Fruit fly (Drosophila melanogaster) whole organism, embryonic: ENCODE measurements around the gene CG1998.

Source experiments
- Asciz ChIP-seq: fragments of 200-800 bp; sonication (Bioruptor generic); optimal IDR thresholded peaks from 2 replicates; lab custom pipeline; 2017; ENCODE audit warnings: missing biosample characterization, mild to moderate bottlenecking, missing genetic modification characterization, missing genetic modification reagents
- BEAF-32 ChIP-seq: fragments of 200-800 bp; sonication (Bioruptor generic); optimal IDR thresholded peaks from 3 replicates; lab custom pipeline; 2017; ENCODE audit warnings: missing biosample characterization, missing genetic modification characterization, mild to moderate bottlenecking, moderate library complexity, missing genetic modification reagents
- CG11085 ChIP-seq: fragments of 200-800 bp; sonication (Bioruptor generic); IDR thresholded peaks from 2 replicates; pipeline ENCODE4 v1.3.6; 2022; ENCODE audit warnings: missing biosample characterization, missing genetic modification characterization
- CG12391 ChIP-seq: fragments of 200-800 bp; sonication (Bioruptor generic); optimal IDR thresholded peaks from 3 replicates; lab custom pipeline; 2018; ENCODE audit warnings: missing biosample characterization, mild to moderate bottlenecking, missing genetic modification characterization, moderate library complexity
- CG12744 ChIP-seq: fragments of 200-800 bp; sonication (Bioruptor generic); optimal IDR thresholded peaks from 2 replicates; lab custom pipeline; 2016; ENCODE audit warnings: missing biosample characterization, missing genetic modification characterization
- CG13296 ChIP-seq: fragments of 200-800 bp; sonication (Bioruptor generic); optimal IDR thresholded peaks from 3 replicates; lab custom pipeline; 2018; ENCODE audit warnings: missing biosample characterization, mild to moderate bottlenecking, missing genetic modification characterization
- CG17186 ChIP-seq: fragments of 200-800 bp; sonication (Bioruptor generic); optimal IDR thresholded peaks from 3 replicates; lab custom pipeline; 2017; ENCODE audit warnings: missing biosample characterization, missing genetic modification reagents, missing genetic modification characterization
- CG2116 ChIP-seq: fragments of 200-800 bp; sonication (Bioruptor generic); optimal IDR thresholded peaks from 3 replicates; lab custom pipeline; 2018; ENCODE audit warnings: missing biosample characterization, mild to moderate bottlenecking, missing genetic modification characterization
- CG2678 ChIP-seq: fragments of 200-800 bp; sonication (Bioruptor generic); optimal IDR thresholded peaks from 3 replicates; lab custom pipeline; 2019; ENCODE audit warnings: missing biosample characterization, mild to moderate bottlenecking, missing genetic modification characterization, moderate library complexity
- CG2712 ChIP-seq: fragments of 200-800 bp; optimal IDR thresholded peaks from 3 replicates; lab custom pipeline; 2019; ENCODE audit warnings: missing biosample characterization, mild to moderate bottlenecking, missing genetic modification characterization, moderate library complexity
- CG3163 ChIP-seq: fragments of 200-800 bp; sonication (Bioruptor generic); optimal IDR thresholded peaks from 3 replicates; lab custom pipeline; 2016; ENCODE audit warnings: missing biosample characterization, missing genetic modification characterization
- CG4282 ChIP-seq: fragments of 200-800 bp; sonication (Bioruptor generic); optimal IDR thresholded peaks from 2 replicates; lab custom pipeline; 2016; ENCODE audit warnings: missing biosample characterization, missing genetic modification characterization
- CG43689 ChIP-seq: fragments of 200-800 bp; sonication (Bioruptor generic); IDR thresholded peaks from 2 replicates; pipeline ENCODE4 v1.3.6; 2022; ENCODE audit warnings: missing biosample characterization, missing genetic modification characterization
- CG5245 ChIP-seq: fragments of 200-800 bp; sonication (Bioruptor generic); optimal IDR thresholded peaks from 3 replicates; lab custom pipeline; 2016; ENCODE audit warnings: missing biosample characterization, missing genetic modification characterization
- CoRest ChIP-seq: fragments of 200-800 bp; sonication (Bioruptor generic); optimal IDR thresholded peaks from 3 replicates; lab custom pipeline; 2018; ENCODE audit warnings: missing biosample characterization, mild to moderate bottlenecking, missing genetic modification characterization, moderate library complexity
- Dad ChIP-seq: fragments of 200-800 bp; sonication (Bioruptor generic); optimal IDR thresholded peaks from 3 replicates; lab custom pipeline; 2016; ENCODE audit warnings: missing biosample characterization, missing genetic modification characterization
- Dbx ChIP-seq: fragments of 200-800 bp; sonication (Bioruptor generic); IDR thresholded peaks from 3 replicates; pipeline ENCODE4 v1.3.6; 2022; ENCODE audit warnings: missing biosample characterization, missing genetic modification characterization
- Eip74EF ChIP-seq, 2 experiments: fragments of 200-800 bp in 1 of 2; fragments of >200 bp in 1 of 2; sonication (Bioruptor generic) in 1 of 2; optimal IDR thresholded peaks; 2 replicates each; lab custom pipeline; 2017 to 2019; ENCODE audit warnings: missing biosample characterization in 2 of 2, missing genetic modification characterization in 2 of 2, mild to moderate bottlenecking in 1 of 2, moderate library complexity in 1 of 2
- Fer1 ChIP-seq: fragments of 200-800 bp; sonication (Bioruptor generic); optimal IDR thresholded peaks from 2 replicates; lab custom pipeline; 2017; ENCODE audit warnings: missing biosample characterization, mild to moderate bottlenecking, missing genetic modification characterization
- Fer2 ChIP-seq: fragments of 200-800 bp; sonication (Bioruptor generic); optimal IDR thresholded peaks from 2 replicates; lab custom pipeline; 2018; ENCODE audit warnings: missing biosample characterization, mild to moderate bottlenecking, missing genetic modification characterization, moderate library complexity
- Hey ChIP-seq: fragments of 200-800 bp; sonication (Bioruptor generic); optimal IDR thresholded peaks from 3 replicates; lab custom pipeline; 2018; ENCODE audit warnings: missing biosample characterization, mild to moderate bottlenecking, missing genetic modification characterization
- Hr39 ChIP-seq: fragments of >200 bp; optimal IDR thresholded peaks from 2 replicates; lab custom pipeline; 2017
- NC2β ChIP-seq: fragments of 200-800 bp; sonication (Bioruptor generic); optimal IDR thresholded peaks from 2 replicates; lab custom pipeline; 2016; ENCODE audit warnings: missing biosample characterization, missing genetic modification characterization
- NK7.1 ChIP-seq: fragments of 200-800 bp; sonication (Bioruptor generic); optimal IDR thresholded peaks from 3 replicates; lab custom pipeline; 2016; ENCODE audit warnings: missing biosample characterization, missing genetic modification characterization
- Oaz ChIP-seq: fragments of 200-800 bp; sonication (Bioruptor generic); IDR thresholded peaks from 2 replicates; pipeline ENCODE4 v1.3.6; 2022; ENCODE audit warnings: missing biosample characterization, missing genetic modification characterization
- Scr ChIP-seq: fragments of 200-800 bp; sonication (Bioruptor generic); IDR thresholded peaks from 2 replicates; pipeline ENCODE4 v1.3.6; 2022; ENCODE audit warnings: missing biosample characterization, missing genetic modification characterization; ENCODE audit not compliant: partially characterized antibody
- Sry-δ ChIP-seq: fragments of 200-800 bp; sonication (Bioruptor generic); optimal IDR thresholded peaks from 2 replicates; lab custom pipeline; 2016; ENCODE audit warnings: missing biosample characterization, missing genetic modification characterization
- YL-1 ChIP-seq: fragments of 200-800 bp; sonication (Bioruptor generic); optimal IDR thresholded peaks from 3 replicates; lab custom pipeline; 2017; ENCODE audit warnings: missing biosample characterization, mild to moderate bottlenecking, missing genetic modification characterization
- ab ChIP-seq: fragments of 200-800 bp; sonication (Bioruptor generic); optimal IDR thresholded peaks from 2 replicates; lab custom pipeline; 2016; ENCODE audit warnings: missing biosample characterization, missing genetic modification characterization
- ase ChIP-seq: fragments of 200-800 bp; sonication (Bioruptor generic); IDR thresholded peaks from 3 replicates; pipeline ENCODE4 v1.3.6; 2022; ENCODE audit warnings: missing biosample characterization, missing genetic modification characterization
- br ChIP-seq: fragments of >200 bp; optimal IDR thresholded peaks from 2 replicates; lab custom pipeline; 2017
- btn ChIP-seq: fragments of 200-800 bp; sonication (Bioruptor generic); optimal IDR thresholded peaks from 2 replicates; lab custom pipeline; 2016; ENCODE audit warnings: missing biosample characterization, missing genetic modification characterization
- cg ChIP-seq: fragments of 200-800 bp; sonication (Bioruptor generic); optimal IDR thresholded peaks from 3 replicates; lab custom pipeline; 2019; ENCODE audit warnings: missing biosample characterization, mild to moderate bottlenecking, missing genetic modification characterization, moderate library complexity
- crp ChIP-seq, 2 experiments: fragments of 200-800 bp; sonication (Bioruptor generic); optimal IDR thresholded peaks; 2 replicates in 1 of 2; 3 replicates in 1 of 2; lab custom pipeline; 2017; ENCODE audit warnings: missing biosample characterization in 2 of 2, missing genetic modification characterization in 2 of 2, mild to moderate bottlenecking in 1 of 2, moderate library complexity in 1 of 2
- dan ChIP-seq: fragments of 200-800 bp; sonication (Bioruptor generic); IDR thresholded peaks from 2 replicates; pipeline ENCODE4 v1.3.6; 2022; ENCODE audit warnings: missing biosample characterization, missing genetic modification characterization
- esg ChIP-seq: fragments of 200-800 bp; sonication (Bioruptor generic); conservative IDR thresholded peaks from 2 replicates; pipeline ENCODE4 v1.3.6; 2022; ENCODE audit warnings: missing biosample characterization, missing genetic modification characterization
- gce ChIP-seq: fragments of 200-800 bp; sonication (Bioruptor generic); IDR thresholded peaks from 3 replicates; pipeline ENCODE4 v1.3.6; 2022; ENCODE audit warnings: missing biosample characterization, missing genetic modification characterization
- grau ChIP-seq: fragments of 200-800 bp; optimal IDR thresholded peaks from 3 replicates; lab custom pipeline; 2019; ENCODE audit warnings: missing biosample characterization, mild to moderate bottlenecking, missing genetic modification characterization, moderate library complexity
- gsb-n ChIP-seq: fragments of 200-800 bp; sonication (Bioruptor generic); optimal IDR thresholded peaks from 3 replicates; lab custom pipeline; 2018; ENCODE audit warnings: missing biosample characterization, mild to moderate bottlenecking, missing genetic modification characterization
- hbn ChIP-seq: fragments of 200-800 bp; sonication (Bioruptor generic); IDR thresholded peaks from 2 replicates; pipeline ENCODE4 v1.3.6; 2022; ENCODE audit warnings: missing biosample characterization, missing genetic modification characterization; ENCODE audit not compliant: partially characterized antibody
- kay ChIP-seq: fragments of 200-800 bp; sonication (Bioruptor generic); optimal IDR thresholded peaks from 2 replicates; lab custom pipeline; 2016; ENCODE audit warnings: missing biosample characterization, missing genetic modification characterization
- lmd ChIP-seq: fragments of 200-800 bp; sonication (Bioruptor generic); IDR thresholded peaks from 2 replicates; pipeline ENCODE4 v1.3.6; 2022; ENCODE audit warnings: missing biosample characterization, missing genetic modification characterization
- maf-S ChIP-seq: fragments of 200-800 bp; sonication (Bioruptor generic); optimal IDR thresholded peaks from 2 replicates; lab custom pipeline; 2016; ENCODE audit warnings: missing biosample characterization, missing genetic modification characterization
- peb ChIP-seq: fragments of 200-800 bp; sonication (Bioruptor generic); IDR thresholded peaks from 2 replicates; pipeline ENCODE4 v1.3.6; 2022; ENCODE audit warnings: missing biosample characterization, missing genetic modification characterization
- pfk ChIP-seq: fragments of 200-800 bp; sonication (Bioruptor generic); optimal IDR thresholded peaks from 2 replicates; lab custom pipeline; 2018; ENCODE audit warnings: missing biosample characterization, mild to moderate bottlenecking, missing genetic modification characterization, moderate library complexity
- pnt ChIP-seq: fragments of 200-800 bp; sonication (Bioruptor generic); optimal IDR thresholded peaks from 3 replicates; lab custom pipeline; 2016; ENCODE audit warnings: missing biosample characterization, missing genetic modification characterization
- sc ChIP-seq, 3 experiments: fragments of >200 bp in 2 of 3; fragments of 200-800 bp in 1 of 3; sonication (Bioruptor generic) in 1 of 3; optimal IDR thresholded peaks; 2 replicates in 2 of 3; 3 replicates in 1 of 3; lab custom pipeline; 2017; ENCODE audit warnings: mild to moderate bottlenecking in 1 of 3, missing biosample characterization in 1 of 3, missing genetic modification characterization in 1 of 3, missing genetic modification reagents in 1 of 3
- shn ChIP-seq: fragments of 200-800 bp; sonication (Bioruptor generic); optimal IDR thresholded peaks from 3 replicates; lab custom pipeline; 2016; ENCODE audit warnings: missing biosample characterization, missing genetic modification characterization
- stc ChIP-seq: fragments of 200-800 bp; sonication (Bioruptor generic); IDR thresholded peaks from 2 replicates; pipeline ENCODE4 v1.3.6; 2022; ENCODE audit warnings: missing biosample characterization, missing genetic modification characterization
- tin ChIP-seq: fragments of 200-800 bp; sonication (Bioruptor generic); optimal IDR thresholded peaks from 3 replicates; lab custom pipeline; 2016; ENCODE audit warnings: missing biosample characterization, missing genetic modification characterization

CG1998 gene

dm6 chrX:13384583-13385342 is 28.1 kb downstream of the CG1998 start, which contains the start of the genes Rbp1-like and Tim9a (continued):
- TF ChIP-seq gce (GFP tag; lab: Robert Waterston, UW) (no peak), lmd (GFP tag; lab: Robert Waterston, UW) (no peak), Hey (no peak), NK7.1 (GFP tag; lab: Kevin White, UChicago) (no peak), Hr39 (lab: Kevin White, UChicago) (no peak), CG2678 (tag; lab: Kevin White, UChicago) (peak; percentile 55), sc (optimal IDR thresholded peaks at IDR 0.05; lab: Kevin White, UChicago) (no peak), sc (GFP tag; optimal IDR thresholded peaks at IDR 0.05; lab: Kevin White, UChicago) (no peak), tin (GFP tag; lab: Kevin White, UChicago) (peak; percentile 13), maf-S (GFP tag; lab: Kevin White, UChicago) (no peak), crp (GFP tag; optimal IDR thresholded peaks at IDR 0.05; lab: Kevin White, UChicago) (peak in 1 of 2 experiments; percentile 81), br (lab: Kevin White, UChicago) (no peak), YL-1 (GFP tag; lab: Kevin White, UChicago) (peak; percentile 73), CG2712 (peak; percentile 54), Dbx (peak; percentile 17; the same call in 1 of the 3 replicates), cg (GFP tag; lab: Kevin White, UChicago) (no peak), Oaz (GFP tag; lab: Robert Waterston, UW) (no peak), ab (GFP tag; lab: Kevin White, UChicago) (no peak), grau (tag; lab: Kevin White, UChicago) (peak; percentile 54), Fer1 (GFP tag; lab: Kevin White, UChicago) (peak; percentile 43), pnt (GFP tag; lab: Kevin White, UChicago) (no peak), CG3163 (no peak), CG43689 (no peak), kay (no peak), esg (no peak), gsb-n (tag; lab: Kevin White, UChicago) (no peak), Sry-δ (GFP tag; lab: Kevin White, UChicago) (peak; percentile 52), CoRest (tag; lab: Kevin White, UChicago) (peak; percentile 56), stc (GFP tag; lab: Robert Waterston, UW) (no peak), Scr (GFP tag; lab: Robert Waterston, UW) (peak; percentile 86), Asciz (GFP tag; lab: Kevin White, UChicago) (no peak), CG4282 (GFP tag; lab: Kevin White, UChicago) (no peak), ase (GFP tag; lab: Robert Waterston, UW) (no peak), dan (GFP tag; lab: Robert Waterston, UW) (no peak), BEAF-32 (GFP tag; lab: Kevin White, UChicago) (peak; percentile 91), NC2β (GFP tag; lab: Kevin White, UChicago) (no peak), CG12744 (GFP tag; lab: Kevin White, UChicago) (no peak), Fer2 (tag; lab: Kevin White, UChicago) (no peak), shn (GFP tag; lab: Kevin White, UChicago) (no peak), CG12391 (tag; lab: Kevin White, UChicago) (peak; percentile 66), Dad (no peak), CG13296 (GFP tag; lab: Kevin White, UChicago) (peak; percentile 41), CG17186 (GFP tag; lab: Kevin White, UChicago) (peak; percentile 77), CG11085 (no peak), pfk (GFP tag; lab: Kevin White, UChicago) (no peak), CG5245 (GFP tag; lab: Kevin White, UChicago) (no peak), CG2116 (peak; percentile 81), hbn (GFP tag; lab: Robert Waterston, UW) (peak; percentile 60), btn (GFP tag; lab: Kevin White, UChicago) (no peak), Eip74EF (GFP tag; optimal IDR thresholded peaks at IDR 0.05; lab: Kevin White, UChicago) (no peak), peb (GFP tag; lab: Robert Waterston, UW) (no peak)
